Fruit fly (Drosophila melanogaster): ENCODE data around the gene CG10555.

CG10555 gene

dm6 chrX:8398177-8399018 is at the start of gene CG10555 (continued):
- TF ChIP-seq CG17612 (GFP tag; IDR thresholded peaks at IDR 0.05) (0 out of 2 replicates have a peak, but pooled peaks have one; percentile 43), Drgx (GFP tag; IDR thresholded peaks at IDR 0.05) (peak; percentile 68), bbx (GFP tag; IDR thresholded peaks at IDR 0.05; ENCODE audit: partially characterized antibody) (peak; percentile 69), CTCF (GFP tag; optimal IDR thresholded peaks at IDR 0.05) (no peak), dm (GFP tag; optimal IDR thresholded peaks at IDR 0.05) (peak; percentile 83), otp (GFP tag; IDR thresholded peaks at IDR 0.05) (peak; percentile 74), CG30403 (GFP tag; optimal IDR thresholded peaks at IDR 0.05) (peak; percentile 96), CG4282 (GFP tag; optimal IDR thresholded peaks at IDR 0.05) (peak; percentile 92), onecut (GFP tag; IDR thresholded peaks at IDR 0.05) (peak; percentile 81), unpg (GFP tag; optimal IDR thresholded peaks at IDR 0.05) (peak; percentile 84), CG13624 (GFP tag; optimal IDR thresholded peaks at IDR 0.05) (peak; percentile 76), CG9215 (GFP tag; IDR thresholded peaks at IDR 0.05) (peak; percentile 85), CG4617 (GFP tag; optimal IDR thresholded peaks at IDR 0.05; ENCODE audit: borderline replicate concordance) (peak; percentile 19), lola (GFP tag; optimal IDR thresholded peaks at IDR 0.05) (peak in 1 of 3 experiments; percentile 96), NK7.1 (GFP tag; optimal IDR thresholded peaks at IDR 0.05) (peak; percentile 46), CG6765 (GFP tag; optimal IDR thresholded peaks at IDR 0.05) (peak; percentile 35), ems (GFP tag; optimal IDR thresholded peaks at IDR 0.05) (peak; percentile 87), CG14965 (GFP tag; optimal IDR thresholded peaks at IDR 0.05; ENCODE audit: borderline replicate concordance) (peak; percentile 60), CG3407 (GFP tag; optimal IDR thresholded peaks at IDR 0.05) (peak; percentile 58), Antp (GFP tag; optimal IDR thresholded peaks at IDR 0.05) (peak; percentile 83), Side (GFP tag; optimal IDR thresholded peaks at IDR 0.05) (peak; percentile 77), hkb (optimal IDR thresholded peaks at IDR 0.05) (peak; percentile 95), hkb (GFP tag; IDR thresholded peaks at IDR 0.05) (peak; percentile 82), zen2 (GFP tag; IDR thresholded peaks at IDR 0.05; ENCODE audit: partially characterized antibody) (peak; percentile 28; the same call in 1 of the 3 replicates), CG13287 (GFP tag; IDR thresholded peaks at IDR 0.05; ENCODE audit: partially characterized antibody) (peak; percentile 75), CG31224 (GFP tag; IDR thresholded peaks at IDR 0.05) (peak; percentile 70; the same call in 1 of the 2 replicates), CG18262 (tag; optimal IDR thresholded peaks at IDR 0.05) (peak; percentile 75), sob (GFP tag; IDR thresholded peaks at IDR 0.05) (peak; percentile 94), prd (optimal IDR thresholded peaks at IDR 0.05) (no peak), prd (GFP tag; IDR thresholded peaks at IDR 0.05) (peak; percentile 93), gce (GFP tag; IDR thresholded peaks at IDR 0.05) (peak; percentile 63; the same call in 1 of the 3 replicates), Spps (tag; optimal IDR thresholded peaks at IDR 0.05) (no peak), CG6689 (GFP tag; IDR thresholded peaks at IDR 0.05) (peak; percentile 84), CG18619 (GFP tag; optimal IDR thresholded peaks at IDR 0.05) (peak; percentile 76), CG32772 (GFP tag; IDR thresholded peaks at IDR 0.05) (peak; percentile 89), CG7839 (tag; optimal IDR thresholded peaks at IDR 0.05) (peak; percentile 68), CG6272 (GFP tag; IDR thresholded peaks at IDR 0.05) (peak; percentile 80), Dref (GFP tag; IDR thresholded peaks at IDR 0.05) (peak; percentile 57), Trl (optimal IDR thresholded peaks at IDR 0.05) (no peak), Trl (GFP tag; optimal IDR thresholded peaks at IDR 0.05) (peak; percentile 88), CG6175 (GFP tag; IDR thresholded peaks at IDR 0.05) (peak; percentile 70; the same call in 1 of the 3 replicates), amos (GFP tag; IDR thresholded peaks at IDR 0.05; ENCODE audit: partially characterized antibody) (peak; percentile 65; the same call in 1 of the 2 replicates), CG34376 (GFP tag; optimal IDR thresholded peaks at IDR 0.05) (peak; percentile 50), chn (GFP tag; optimal IDR thresholded peaks at IDR 0.05) (peak; percentile 93), ase (GFP tag; IDR thresholded peaks at IDR 0.05) (peak; percentile 86), Poxn (GFP tag; IDR thresholded peaks at IDR 0.05) (peak; percentile 60; the same call in 1 of the 2 replicates), CG13775 (GFP tag; optimal IDR thresholded peaks at IDR 0.05) (peak; percentile 94), CkIIα-i1 (GFP tag; IDR thresholded peaks at IDR 0.05) (no peak), Hmx (GFP tag; optimal IDR thresholded peaks at IDR 0.05) (peak; percentile 64), CG10654 (GFP tag; optimal IDR thresholded peaks at IDR 0.05) (peak; percentile 79)
